Worm (Caenorhabditis elegans) whole organism, young adult: ENCODE results near the gene cept-1.

Experiments used
- F49E8.2 ChIP-seq: sonication (generic microtip); optimal IDR thresholded peaks from 3 replicates; lab custom pipeline; 2017; ENCODE audit warnings: missing genetic modification characterization, mild to moderate bottlenecking, missing compliant biosample characterization, antibody characterized with exemption, moderate library complexity; ENCODE audit not compliant: insufficient read depth
- T26A5.8 ChIP-seq: sonication (generic microtip); optimal IDR thresholded peaks from 2 replicates; lab custom pipeline; 2016; ENCODE audit warnings: missing genetic modification characterization, missing compliant biosample characterization
- cebp-2 ChIP-seq: fragments of 200-800 bp; sonication (Bioruptor generic); IDR thresholded peaks from 2 replicates; pipeline ENCODE4 v1.3.6; 2022; ENCODE audit warnings: missing genetic modification characterization, missing compliant biosample characterization
- die-1 ChIP-seq: sonication (generic microtip); optimal IDR thresholded peaks from 2 replicates; lab custom pipeline; 2016; ENCODE audit warnings: missing genotype, mild to moderate bottlenecking, missing genetic modification characterization, missing compliant biosample characterization
- hmg-1.2 ChIP-seq: fragments of 200-800 bp; sonication (Bioruptor generic); IDR thresholded peaks from 2 replicates; pipeline ENCODE4 v1.3.6; 2022; ENCODE audit warnings: missing genetic modification reagents, missing genetic modification characterization, missing compliant biosample characterization
- let-607 ChIP-seq, 2 experiments: fragments of 200-800 bp in 1 of 2; sonication (Bioruptor generic) in 1 of 2; sonication (generic microtip) in 1 of 2; optimal IDR thresholded peaks; 2 replicates each; lab custom pipeline; 2016 to 2018; ENCODE audit warnings: mild to moderate bottlenecking in 2 of 2, missing compliant biosample characterization in 2 of 2, missing genetic modification characterization in 2 of 2, moderate library complexity in 2 of 2, missing genotype in 1 of 2
- nhr-120 ChIP-seq: fragments of 200-800 bp; sonication (Bioruptor generic); IDR thresholded peaks from 2 replicates; pipeline ENCODE4 v1.3.6; 2022; ENCODE audit warnings: missing genetic modification characterization, missing compliant biosample characterization
- snpc-1.3 ChIP-seq: sonication (generic microtip); optimal IDR thresholded peaks from 2 replicates; lab custom pipeline; 2017; ENCODE audit warnings: missing genetic modification characterization, mild to moderate bottlenecking, missing compliant biosample characterization, antibody characterized with exemption, moderate library complexity, missing genotype, missing genetic modification reagents; ENCODE audit not compliant: insufficient read depth
- unc-62 ChIP-seq: fragments of 150-350 bp; optimal IDR thresholded peaks from 2 replicates; lab custom pipeline; 2014; ENCODE audit warnings: missing biosample characterization, missing genetic modification reagents, missing genetic modification characterization
- ztf-3 ChIP-seq: fragments of 200-800 bp; sonication (Bioruptor generic); optimal IDR thresholded peaks from 2 replicates; lab custom pipeline; 2018; ENCODE audit warnings: mild to moderate bottlenecking, missing genetic modification characterization, missing compliant biosample characterization

ce11 chrX:12726129-12726528 is 35.7 kb upstream of the cept-1 start:
- TF ChIP-seq unc-62, result no peak
- TF ChIP-seq let-607 (tag; optimal IDR thresholded peaks at IDR 0.05; lab: Kevin White, UChicago), result no peak
- no peak for TF ChIP-seq F49E8.2
- no peak for TF ChIP-seq hmg-1.2 (GFP tag; lab: Robert Waterston, UW)
- no peak for TF ChIP-seq ztf-3 (GFP tag; lab: Kevin White, UChicago)
- no peak for TF ChIP-seq nhr-120 (GFP tag; lab: Robert Waterston, UW)
- no peak for TF ChIP-seq T26A5.8 (tag; lab: Kevin White, UChicago)
- TF ChIP-seq die-1 (tag; lab: Kevin White, UChicago), result no peak
- TF ChIP-seq snpc-1.3 (tag; lab: Kevin White, UChicago), result no peak
- no peak for TF ChIP-seq cebp-2
